Fruit fly (Drosophila melanogaster): ENCODE results near the gene Sbf.

dm6 chr3R:11759971-11760370, 36.8 kb downstream of the Sbf start:
- no peak for TF ChIP-seq CG32121 (GFP tag; IDR thresholded peaks at IDR 0.05)
- TF ChIP-seq Pif1B (GFP tag; optimal IDR thresholded peaks at IDR 0.05), result no peak

Measured in whole organism, pupa.